Worm (Caenorhabditis elegans): ENCODE data around the gene srx-60.

Gene srx-60

ce11 chrV:7416569-7416968 is 15.9 kb downstream of the srx-60 start:
- TF ChIP-seq sma-3 (GFP tag; optimal IDR thresholded peaks at IDR 0.05) (peak; percentile 1), ztf-4 (tag; optimal IDR thresholded peaks at IDR 0.05) (no peak), lin-11 (tag; optimal IDR thresholded peaks at IDR 0.05) (no peak), F13H6.1 (tag; optimal IDR thresholded peaks at IDR 0.05) (no peak), unc-39 (tag; optimal IDR thresholded peaks at IDR 0.05) (no peak), nhr-21 (tag; optimal IDR thresholded peaks at IDR 0.05) (peak; percentile 31)

- peak; percentile 51 for TF ChIP-seq nhr-25 (tag; optimal IDR thresholded peaks at IDR 0.05)
- TF ChIP-seq R02D3.7 (tag; optimal IDR thresholded peaks at IDR 0.05), result no peak
These were observed 16.5 kb downstream of the srx-60 start, which contains the start of gene srw-67 for ce11 chrV:7417018-7417716. Gene srw-67 (plus strand): TSS chrV:7417660.

ce11 chrV:7420162-7420561 is 19.5 kb downstream of the srx-60 start, which contains the start of gene srxa-4:
Gene srxa-4 (plus strand): TSS chrV:7420462.
- no peak for TF ChIP-seq mab-5 (tag; optimal IDR thresholded peaks at IDR 0.05)
- no peak for TF ChIP-seq elt-3 (tag; optimal IDR thresholded peaks at IDR 0.05)
- no peak for TF ChIP-seq sma-3 (GFP tag; optimal IDR thresholded peaks at IDR 0.05)

ce11 chrV:7424336-7424735 is 23.6 kb downstream of the srx-60 start, which contains the start of gene F18E3.10:
Gene F18E3.10 (minus strand): TSS chrV:7424436.
- TF ChIP-seq ceh-82 (tag; optimal IDR thresholded peaks at IDR 0.05), result no peak
- no peak for TF ChIP-seq ZK546.5 (tag; optimal IDR thresholded peaks at IDR 0.05)
- no peak for TF ChIP-seq nhr-10 (tag; optimal IDR thresholded peaks at IDR 0.05)
- no peak for TF ChIP-seq zag-1 (tag; optimal IDR thresholded peaks at IDR 0.05)
- no peak for TF ChIP-seq skn-1 (tag; optimal IDR thresholded peaks at IDR 0.05)

DNA sequence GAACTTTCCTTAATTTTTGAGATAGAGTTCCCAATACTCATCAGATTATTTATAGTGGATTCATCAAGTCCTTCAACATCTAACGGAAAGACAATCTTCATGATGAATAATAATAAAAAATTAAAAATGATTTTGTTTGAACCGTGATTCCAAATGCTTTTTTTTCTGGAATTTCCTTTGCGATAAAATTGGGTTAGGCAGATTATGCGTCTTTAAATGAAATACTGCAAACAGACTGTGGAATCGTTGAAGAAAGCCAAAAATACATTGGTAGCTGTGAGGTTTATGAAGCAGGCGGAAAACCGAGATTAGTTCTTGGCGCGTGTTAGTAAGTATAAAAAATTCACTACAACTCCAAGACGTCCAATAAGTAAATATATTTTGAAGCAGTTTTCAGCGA is 25.9 kb downstream of the srx-60 start, which contains the start of gene srw-68:
Gene srw-68 (minus strand): TSS at position 101 of the 400 bp plus-strand sequence.
- TF ChIP-seq sem-4 (tag; optimal IDR thresholded peaks at IDR 0.05), result no peak
- no peak for TF ChIP-seq skn-1 (tag; optimal IDR thresholded peaks at IDR 0.05)
- TF ChIP-seq ztf-11 (tag; optimal IDR thresholded peaks at IDR 0.05), result no peak
- no peak for TF ChIP-seq peb-1 (tag; optimal IDR thresholded peaks at IDR 0.05)
- TF ChIP-seq ztf-1 (GFP tag; conservative IDR thresholded peaks at IDR 0.05), result no peak
- TF ChIP-seq mdl-1 (tag; optimal IDR thresholded peaks at IDR 0.05), result no peak
- TF ChIP-seq sma-3 (GFP tag; optimal IDR thresholded peaks at IDR 0.05), result no peak
- TF ChIP-seq nhr-129 (tag; optimal IDR thresholded peaks at IDR 0.05), result no peak
- no peak for TF ChIP-seq F13H6.1 (tag; optimal IDR thresholded peaks at IDR 0.05)
- no peak for TF ChIP-seq R02D3.7 (tag; optimal IDR thresholded peaks at IDR 0.05)
- no peak for TF ChIP-seq dmd-4 (tag; optimal IDR thresholded peaks at IDR 0.05)
- TF ChIP-seq blmp-1 (tag; optimal IDR thresholded peaks at IDR 0.05; ENCODE audit: insufficient read depth), result no peak
- no peak for TF ChIP-seq ama-1 (optimal IDR thresholded peaks at IDR 0.05)
- no peak for TF ChIP-seq nhr-77 (tag; optimal IDR thresholded peaks at IDR 0.05)
- no peak for TF ChIP-seq nhr-6 (tag; optimal IDR thresholded peaks at IDR 0.05)
- no peak for TF ChIP-seq ceh-82 (tag; optimal IDR thresholded peaks at IDR 0.05)
- no peak for TF ChIP-seq ztf-4 (tag; optimal IDR thresholded peaks at IDR 0.05)
- TF ChIP-seq nhr-10 (tag; optimal IDR thresholded peaks at IDR 0.05), result no peak
- TF ChIP-seq unc-62 (GFP tag; optimal IDR thresholded peaks at IDR 0.05), result no peak

DNA sequence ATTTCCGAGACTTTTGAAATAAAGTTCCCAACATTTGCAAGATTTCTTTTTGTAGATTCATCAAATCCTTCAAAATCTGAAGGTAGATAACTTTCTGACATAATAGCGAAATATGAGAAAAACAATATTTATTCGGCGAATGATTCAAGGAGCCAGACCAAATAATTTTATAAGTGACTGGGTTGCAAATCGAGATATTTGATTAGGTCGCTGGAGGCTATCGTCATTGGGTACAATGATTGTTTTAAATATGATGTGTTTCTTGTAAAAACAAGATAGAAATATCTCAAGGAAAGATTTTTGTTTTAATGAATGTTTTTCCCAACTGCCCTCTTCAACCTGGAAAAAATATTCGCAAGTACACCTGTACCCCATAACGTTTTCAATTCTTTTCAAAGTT is 28.2 kb downstream of the srx-60 start, which contains the start of gene srw-69:
Gene srw-69 (minus strand): TSS at position 101 of the 400 bp plus-strand sequence.
- no peak for TF ChIP-seq peb-1 (tag; optimal IDR thresholded peaks at IDR 0.05)
- no peak for TF ChIP-seq nhr-23 (tag; optimal IDR thresholded peaks at IDR 0.05)
- TF ChIP-seq nhr-10 (tag; optimal IDR thresholded peaks at IDR 0.05), result no peak
- TF ChIP-seq unc-55 (GFP tag; optimal IDR thresholded peaks at IDR 0.05), result no peak
- no peak for TF ChIP-seq gmeb-1 (tag; optimal IDR thresholded peaks at IDR 0.05)
- no peak for TF ChIP-seq lin-13 (GFP tag; optimal IDR thresholded peaks at IDR 0.05)
- no peak for TF ChIP-seq ztf-4 (tag; optimal IDR thresholded peaks at IDR 0.05)
- no peak for TF ChIP-seq nhr-21 (tag; optimal IDR thresholded peaks at IDR 0.05)
- TF ChIP-seq ama-1 (optimal IDR thresholded peaks at IDR 0.05), result no peak
- TF ChIP-seq R02D3.7 (tag; optimal IDR thresholded peaks at IDR 0.05), result no peak
- TF ChIP-seq dmd-4 (tag; optimal IDR thresholded peaks at IDR 0.05), result no peak
- no peak for TF ChIP-seq ceh-82 (tag; optimal IDR thresholded peaks at IDR 0.05)
- no peak for TF ChIP-seq ztf-11 (tag; optimal IDR thresholded peaks at IDR 0.05)
- no peak for TF ChIP-seq nhr-77 (tag; optimal IDR thresholded peaks at IDR 0.05)
- no peak for TF ChIP-seq nhr-6 (tag; optimal IDR thresholded peaks at IDR 0.05)
- no peak for TF ChIP-seq ztf-1 (GFP tag; conservative IDR thresholded peaks at IDR 0.05)
- TF ChIP-seq mbf-1 (tag; optimal IDR thresholded peaks at IDR 0.05), result no peak
- no peak for TF ChIP-seq nhr-237 (tag; optimal IDR thresholded peaks at IDR 0.05)
